Worm (Caenorhabditis elegans) whole organism, L1 larva: ENCODE results near the gene Y32B12A.5.
A peak's percentile ranks its signal among the peaks of the same experiment; 100 is the strongest.
"Not testable (repeated sequence)": the region's sequence is repeated elsewhere in the genome, so short reads cannot be mapped to it uniquely, and the experiment has no call there.

Experiments used
- C04F5.9 ChIP-seq: sonication (generic microtip); optimal IDR thresholded peaks from 2 replicates; lab custom pipeline; 2016; ENCODE audit warnings: missing genetic modification characterization, missing compliant biosample characterization
- C16A3.4 ChIP-seq: fragments of 150-350 bp; optimal IDR thresholded peaks from 2 replicates; lab custom pipeline; 2014; ENCODE audit warnings: missing biosample characterization, missing genetic modification characterization
- F16B12.6 ChIP-seq: fragments of 150-350 bp; optimal IDR thresholded peaks from 2 replicates; lab custom pipeline; 2014; ENCODE audit warnings: missing biosample characterization, missing genetic modification characterization
- Y116A8C.19 ChIP-seq: sonication (generic microtip); optimal IDR thresholded peaks from 2 replicates; lab custom pipeline; 2016; ENCODE audit warnings: missing compliant biosample characterization, missing genetic modification characterization, borderline replicate concordance
- aly-2 ChIP-seq: fragments of 150-350 bp; optimal IDR thresholded peaks from 2 replicates; lab custom pipeline; 2014; ENCODE audit warnings: missing biosample characterization, missing genetic modification characterization
- ama-1 ChIP-seq: fragments of 150-350 bp; optimal IDR thresholded peaks from 2 replicates; lab custom pipeline; 2014
- ceh-90 ChIP-seq: sonication (generic microtip); optimal IDR thresholded peaks from 2 replicates; lab custom pipeline; 2016; ENCODE audit warnings: missing genetic modification characterization, missing compliant biosample characterization
- ces-1 ChIP-seq: fragments of 150-350 bp; optimal IDR thresholded peaks from 2 replicates; lab custom pipeline; 2014; ENCODE audit warnings: missing biosample characterization, missing genetic modification reagents, missing genetic modification characterization
- efl-1 ChIP-seq, 4 experiments: fragments of 150-350 bp; optimal IDR thresholded peaks in 3 of 4; peaks in 1 of 4; 1 replicate in 1 of 4; 2 replicates in 3 of 4; lab custom pipeline; 2014; ENCODE audit warnings: missing biosample characterization in 2 of 4, missing genetic modification characterization in 2 of 4, missing genetic modification reagents in 2 of 4
- egl-13 ChIP-seq: sonication (generic microtip); optimal IDR thresholded peaks from 2 replicates; lab custom pipeline; 2016; ENCODE audit warnings: missing genotype, missing genetic modification reagents, missing genetic modification characterization, missing compliant biosample characterization
- ets-5 ChIP-seq: fragments of 200-800 bp; sonication (Bioruptor generic); IDR thresholded peaks from 2 replicates; pipeline ENCODE4 v1.3.6; 2022; ENCODE audit warnings: missing genetic modification characterization, missing compliant biosample characterization
- fkh-10 ChIP-seq: sonication (generic microtip); optimal IDR thresholded peaks from 2 replicates; lab custom pipeline; 2017; ENCODE audit warnings: missing biosample characterization, missing genetic modification reagents, missing genetic modification characterization
- fos-1 ChIP-seq: fragments of 150-350 bp; optimal IDR thresholded peaks from 2 replicates; lab custom pipeline; 2014; ENCODE audit warnings: missing biosample characterization, missing genetic modification characterization
- grh-1 ChIP-seq: fragments of 200-800 bp; sonication (Bioruptor generic); IDR thresholded peaks from 2 replicates; pipeline ENCODE4 v1.3.6; 2022; ENCODE audit warnings: missing genetic modification reagents, missing genetic modification characterization, missing compliant biosample characterization
- isw-1 ChIP-seq: fragments of 200-800 bp; sonication (Bioruptor generic); IDR thresholded peaks from 2 replicates; pipeline ENCODE4 v1.3.6; 2022; ENCODE audit warnings: missing genetic modification characterization, missing compliant biosample characterization
- lin-13 ChIP-seq: fragments of 150-350 bp; optimal IDR thresholded peaks from 2 replicates; lab custom pipeline; 2014; ENCODE audit warnings: missing biosample characterization, missing genetic modification reagents, missing genetic modification characterization
- lir-3 ChIP-seq: sonication (generic microtip); optimal IDR thresholded peaks from 2 replicates; lab custom pipeline; 2016; ENCODE audit warnings: mild to moderate bottlenecking, missing genetic modification characterization, moderate library complexity, missing compliant biosample characterization; ENCODE audit not compliant: poor library complexity
- mab-9 ChIP-seq: fragments of 200-800 bp; sonication (Bioruptor generic); IDR thresholded peaks from 2 replicates; pipeline ENCODE4 v1.3.6; 2022; ENCODE audit warnings: missing genetic modification reagents, missing genetic modification characterization, missing compliant biosample characterization
- mep-1 ChIP-seq: fragments of 150-350 bp; optimal IDR thresholded peaks from 2 replicates; lab custom pipeline; 2014; ENCODE audit warnings: missing biosample characterization, missing genetic modification characterization
- nhr-11 ChIP-seq: fragments of 150-350 bp; optimal IDR thresholded peaks from 2 replicates; lab custom pipeline; 2014; ENCODE audit warnings: missing biosample characterization, missing genetic modification characterization
- nhr-19 ChIP-seq: fragments of 200-800 bp; sonication (Bioruptor generic); conservative IDR thresholded peaks from 2 replicates; pipeline ENCODE4 v1.3.6; 2022; ENCODE audit warnings: missing genetic modification characterization, missing compliant biosample characterization
- nhr-28 ChIP-seq: fragments of 150-350 bp; optimal IDR thresholded peaks from 2 replicates; lab custom pipeline; 2014; ENCODE audit warnings: missing biosample characterization, missing genetic modification characterization
- nhr-76 ChIP-seq: sonication (generic microtip); optimal IDR thresholded peaks from 2 replicates; lab custom pipeline; 2017; ENCODE audit warnings: missing biosample characterization, missing genetic modification characterization
- nhr-77 ChIP-seq: fragments of 150-350 bp; optimal IDR thresholded peaks from 2 replicates; lab custom pipeline; 2014; ENCODE audit warnings: missing biosample characterization, missing genetic modification characterization
- nhr-84 ChIP-seq: sonication (generic microtip); optimal IDR thresholded peaks from 2 replicates; lab custom pipeline; 2017; ENCODE audit warnings: missing biosample characterization, missing genetic modification characterization
- pax-3 ChIP-seq: fragments of 200-800 bp; sonication (Bioruptor generic); optimal IDR thresholded peaks from 2 replicates; lab custom pipeline; 2018; ENCODE audit warnings: mild to moderate bottlenecking, missing genetic modification characterization, moderate library complexity, missing compliant biosample characterization
- rnt-1 ChIP-seq: sonication (generic microtip); optimal IDR thresholded peaks from 2 replicates; lab custom pipeline; 2016; ENCODE audit warnings: mild to moderate bottlenecking, missing genetic modification characterization, moderate library complexity, missing compliant biosample characterization
- skn-1 ChIP-seq: fragments of 150-350 bp; optimal IDR thresholded peaks from 2 replicates; lab custom pipeline; 2014; ENCODE audit warnings: missing biosample characterization, missing genetic modification characterization
- snpc-4 ChIP-seq: fragments of 150-350 bp; optimal IDR thresholded peaks from 2 replicates; lab custom pipeline; 2014; ENCODE audit warnings: missing biosample characterization, missing genetic modification characterization
- sptf-1 ChIP-seq: fragments of 150-350 bp; optimal IDR thresholded peaks from 2 replicates; lab custom pipeline; 2014; ENCODE audit warnings: missing biosample characterization, missing genetic modification characterization
- unc-130 ChIP-seq: fragments of 150-350 bp; optimal IDR thresholded peaks from 2 replicates; lab custom pipeline; 2017; ENCODE audit warnings: missing biosample characterization, missing genetic modification characterization, inconsistent platforms
- unc-86 ChIP-seq: sonication (generic microtip); optimal IDR thresholded peaks from 2 replicates; lab custom pipeline; 2016; ENCODE audit warnings: missing genetic modification characterization, missing compliant biosample characterization
- xbp-1 ChIP-seq: sonication (generic microtip); optimal IDR thresholded peaks from 2 replicates; lab custom pipeline; 2016; ENCODE audit warnings: missing genetic modification characterization, missing compliant biosample characterization
- zag-1 ChIP-seq: fragments of 150-350 bp; optimal IDR thresholded peaks from 2 replicates; lab custom pipeline; 2014; ENCODE audit warnings: missing biosample characterization, missing genetic modification characterization
- ztf-11 ChIP-seq, 2 experiments: sonication (generic microtip); optimal IDR thresholded peaks; 2 replicates each; lab custom pipeline; 2016 to 2017; ENCODE audit warnings: missing genetic modification characterization in 2 of 2, missing biosample characterization in 1 of 2, missing compliant biosample characterization in 1 of 2
- ztf-4 ChIP-seq: fragments of 150-350 bp; optimal IDR thresholded peaks from 2 replicates; lab custom pipeline; 2014; ENCODE audit warnings: missing biosample characterization, missing genetic modification characterization

Y32B12A.5 gene

DNA sequence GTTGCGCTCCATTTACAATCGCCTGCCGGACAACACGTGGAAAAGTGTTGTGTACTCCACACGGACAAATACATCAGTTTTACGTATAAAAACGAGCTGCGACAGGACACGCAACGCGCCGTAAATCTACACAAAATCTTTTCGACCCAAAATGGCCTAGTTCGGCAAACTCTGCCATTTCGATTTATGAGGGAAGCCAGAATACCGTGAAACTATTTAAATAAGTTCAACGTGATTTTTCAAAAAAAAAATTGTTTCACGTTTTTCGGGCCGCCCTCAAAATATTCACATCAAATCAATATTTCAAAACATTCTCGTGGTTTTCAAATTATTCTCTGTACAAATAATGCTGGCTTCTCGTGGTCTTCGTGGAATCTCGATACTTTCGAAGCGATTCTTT is 39.5 kb upstream of the Y32B12A.5 start, which contains the start of gene F36D3.8:
Gene F36D3.8 (plus strand): TSS at position 301 of the 400 bp plus-strand sequence.
- TF ChIP-seq efl-1 (optimal IDR thresholded peaks at IDR 0.05; lab: Kevin White, UChicago) (no peak), efl-1 (GFP tag; optimal IDR thresholded peaks at IDR 0.05 in 1 of 2; lab: Kevin White, UChicago) (peak in 1 of 2 experiments; percentile 85), mab-9 (GFP tag; lab: Robert Waterston, UW) (no peak), zag-1 (tag; lab: Kevin White, UChicago) (no peak), nhr-11 (tag; lab: Kevin White, UChicago) (no peak), rnt-1 (tag; lab: Kevin White, UChicago) (no peak)

DNA sequence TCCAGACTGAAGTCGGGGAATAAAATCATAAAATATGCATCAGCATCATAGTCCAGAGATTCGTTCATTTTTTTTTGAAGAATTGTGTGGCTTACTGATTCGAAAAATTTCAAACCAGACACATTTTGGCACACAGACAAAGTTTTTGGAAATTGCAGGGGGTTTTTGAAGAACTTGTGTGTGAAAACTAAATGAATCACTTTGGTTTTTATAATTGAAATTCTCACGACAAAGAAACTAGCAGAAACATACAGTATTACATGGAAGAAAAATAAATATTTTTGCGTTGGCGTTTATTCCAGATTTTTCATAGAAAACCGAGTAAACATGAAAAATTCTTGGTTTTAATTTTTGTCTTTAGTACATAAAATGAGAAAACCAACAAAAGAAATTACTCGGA is 34.9 kb upstream of the Y32B12A.5 start, which contains the start of gene srw-34:
Gene srw-34 (minus strand): TSS at position 101 of the 400 bp plus-strand sequence.
- no peak for TF ChIP-seq ztf-4 (tag; lab: Kevin White, UChicago)
- TF ChIP-seq ets-5 (GFP tag; lab: Robert Waterston, UW): no peak

DNA sequence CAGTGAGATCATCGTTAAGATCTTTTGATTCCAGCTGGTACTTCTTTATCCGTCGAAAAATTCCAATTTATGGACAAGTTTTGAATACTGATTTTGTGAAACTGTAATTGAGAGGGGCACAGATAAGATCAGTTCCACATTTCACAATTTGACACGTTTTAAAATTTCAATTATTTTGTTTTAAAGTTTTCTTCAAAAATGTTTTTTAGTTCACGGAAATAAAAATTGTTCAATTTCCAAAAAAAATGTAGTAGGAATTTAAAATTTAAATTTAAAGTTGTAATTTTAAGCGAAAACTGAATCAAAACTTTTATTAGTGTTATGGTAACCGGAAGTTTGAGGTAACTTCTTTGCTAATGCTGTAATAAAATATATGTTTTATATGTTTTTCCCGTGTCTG is 30.2 kb upstream of the Y32B12A.5 start, which contains the start of gene F36D3.4:
Gene F36D3.4 (minus strand): TSS at position 101 of the 400 bp plus-strand sequence.
- TF ChIP-seq mep-1: no peak
- no peak for TF ChIP-seq ama-1 (lab: Kevin White, UChicago)
- TF ChIP-seq nhr-11 (tag; lab: Kevin White, UChicago): no peak
- TF ChIP-seq fkh-10: no peak
- TF ChIP-seq sptf-1 (tag; lab: Kevin White, UChicago): no peak
- TF ChIP-seq C04F5.9 (tag; lab: Kevin White, UChicago): no peak
- no peak for TF ChIP-seq ceh-90 (tag; lab: Kevin White, UChicago)
- no peak for TF ChIP-seq F16B12.6
- no peak for TF ChIP-seq nhr-28 (tag; lab: Kevin White, UChicago)
- TF ChIP-seq grh-1 (GFP tag; lab: Robert Waterston, UW): no peak
- no peak for TF ChIP-seq unc-86 (tag; lab: Kevin White, UChicago)
- TF ChIP-seq egl-13 (tag; lab: Kevin White, UChicago): no peak
- TF ChIP-seq C16A3.4 (tag; lab: Kevin White, UChicago): no peak
- TF ChIP-seq aly-2 (tag; lab: Kevin White, UChicago): no peak
- TF ChIP-seq lin-13 (GFP tag; lab: Kevin White, UChicago): no peak
- no peak for TF ChIP-seq xbp-1
- TF ChIP-seq ces-1 (GFP tag; lab: Kevin White, UChicago): no peak

ce11 chrV:16515140-16515539 is 27.8 kb upstream of the Y32B12A.5 start, which contains the start of gene F36D3.5:
TSS of gene F36D3.5 (minus strand) at chrV:16515240.
- not testable (repeated sequence) for TF ChIP-seq nhr-77 (tag; lab: Kevin White, UChicago); pax-3 (tag; lab: Kevin White, UChicago); lir-3

DNA sequence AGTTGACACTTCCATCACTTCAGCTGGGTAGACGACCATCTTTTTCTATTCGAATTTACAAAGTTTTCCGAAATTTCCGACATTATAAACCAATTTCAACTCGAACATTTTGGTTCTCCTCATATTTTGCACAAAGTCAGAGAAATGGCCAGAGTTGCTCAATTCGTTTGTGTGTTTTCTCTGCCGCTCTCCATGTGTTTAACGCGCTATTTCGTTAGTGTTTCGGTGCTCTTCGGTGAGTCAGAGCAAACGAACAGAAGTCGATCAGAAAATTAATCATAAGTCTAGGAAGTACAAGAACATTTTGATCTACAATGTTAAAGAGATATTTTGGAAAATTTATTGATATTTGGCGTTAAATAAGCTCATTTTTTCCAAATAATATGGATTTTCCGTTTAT is 21.3 kb upstream of the Y32B12A.5 start, which contains the start of gene srr-3:
Gene srr-3 (minus strand): TSS at position 101 of the 400 bp plus-strand sequence.
- no peak for TF ChIP-seq lin-13 (GFP tag; lab: Kevin White, UChicago)
- no peak for TF ChIP-seq skn-1 (tag; lab: Kevin White, UChicago)
- no peak for TF ChIP-seq Y116A8C.19
- no peak for TF ChIP-seq nhr-11 (tag; lab: Kevin White, UChicago)
- TF ChIP-seq isw-1 (GFP tag; lab: Robert Waterston, UW): no peak
- no peak for TF ChIP-seq mep-1
- no peak for TF ChIP-seq ces-1 (GFP tag; lab: Kevin White, UChicago)
- no peak for TF ChIP-seq fos-1 (tag; lab: Kevin White, UChicago)
- TF ChIP-seq nhr-76 (tag; lab: Kevin White, UChicago): no peak
- no peak for TF ChIP-seq nhr-84 (tag; lab: Kevin White, UChicago)
- no peak for TF ChIP-seq snpc-4 (tag; lab: Kevin White, UChicago)
- TF ChIP-seq ztf-11 (tag; optimal IDR thresholded peaks at IDR 0.05; lab: Kevin White, UChicago): no peak
- no peak for TF ChIP-seq nhr-19 (GFP tag; lab: Robert Waterston, UW)
- TF ChIP-seq unc-130 (tag; lab: Kevin White, UChicago): no peak
- no peak for TF ChIP-seq sptf-1 (tag; lab: Kevin White, UChicago)
- TF ChIP-seq, all 84 proteins: peak for 0
